Worm (Caenorhabditis elegans): ENCODE results near the gene F26F4.2.

The F26F4.2 gene

DNA sequence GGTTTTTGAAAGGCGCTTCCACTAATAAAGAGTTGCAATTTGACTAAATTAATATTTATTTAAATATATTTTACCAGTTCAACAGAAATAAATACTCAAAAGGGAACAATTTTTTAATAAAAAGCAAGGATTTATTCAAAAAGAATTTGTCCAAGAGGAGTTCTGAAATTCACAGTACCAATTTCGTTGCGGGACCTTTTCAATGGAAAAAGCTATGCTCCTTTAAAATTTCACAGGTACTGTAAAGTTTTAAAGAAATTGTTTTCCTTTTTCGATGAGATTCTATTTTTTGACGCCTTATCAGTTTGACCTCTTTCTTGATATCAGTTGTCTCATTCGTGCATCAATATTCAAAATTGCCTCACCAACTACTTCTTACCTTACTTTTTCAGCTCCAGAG is 10.8 kb upstream of the F26F4.2 start, which contains the start of gene tag-340:
Gene tag-340, plus strand, starts transcription at position 249 of the 400 bp plus-strand sequence.
- no peak for TF ChIP-seq ref-1 (GFP tag; conservative IDR thresholded peaks at IDR 0.05)
- no peak for TF ChIP-seq klf-2 (GFP tag; conservative IDR thresholded peaks at IDR 0.05)
- no peak for TF ChIP-seq T22C8.4 (GFP tag; IDR thresholded peaks at IDR 0.05)
- no peak for TF ChIP-seq cog-1 (tag; optimal IDR thresholded peaks at IDR 0.05)
- no peak for TF ChIP-seq ztf-29 (GFP tag; IDR thresholded peaks at IDR 0.05)
- TF ChIP-seq tab-1 (GFP tag; IDR thresholded peaks at IDR 0.05) = no peak
- no peak for TF ChIP-seq ztf-23 (GFP tag; IDR thresholded peaks at IDR 0.05)
- no peak for TF ChIP-seq flt-1 (GFP tag; IDR thresholded peaks at IDR 0.05)
- TF ChIP-seq med-1 (GFP tag; optimal IDR thresholded peaks at IDR 0.05; ENCODE audit: insufficient read depth) = no peak

DNA sequence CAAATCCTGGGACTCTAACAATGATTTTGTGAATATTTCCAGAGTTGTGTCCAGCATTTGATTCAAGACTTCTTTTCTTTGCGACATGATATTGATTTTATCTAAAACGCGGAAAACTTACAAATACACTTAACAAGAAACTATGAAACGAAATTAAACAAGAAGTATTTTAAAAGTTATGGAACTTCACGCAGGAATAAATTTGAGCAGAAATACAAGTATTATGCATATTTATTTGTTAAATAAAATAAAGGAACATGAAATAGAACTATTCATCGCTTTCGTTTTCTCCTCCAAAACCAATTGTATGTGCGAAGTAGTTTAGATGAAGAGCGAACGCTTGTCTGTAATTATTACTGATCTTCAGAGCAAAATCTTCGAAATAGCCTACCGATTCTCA is 7.3 kb upstream of the F26F4.2 start, which contains the start of gene kbp-2:
Gene kbp-2, minus strand, starts transcription at position 101 of the 400 bp plus-strand sequence.
- TF ChIP-seq med-1 (GFP tag; optimal IDR thresholded peaks at IDR 0.05; ENCODE audit: insufficient read depth) = no peak
- TF ChIP-seq cog-1 (tag; optimal IDR thresholded peaks at IDR 0.05) = no peak
- TF ChIP-seq T22C8.4 (GFP tag; IDR thresholded peaks at IDR 0.05) = no peak
- TF ChIP-seq tab-1 (GFP tag; IDR thresholded peaks at IDR 0.05) = no peak
- TF ChIP-seq ztf-29 (GFP tag; IDR thresholded peaks at IDR 0.05) = no peak
- TF ChIP-seq ztf-23 (GFP tag; IDR thresholded peaks at IDR 0.05) = no peak
- no peak for TF ChIP-seq ref-1 (GFP tag; conservative IDR thresholded peaks at IDR 0.05)
- TF ChIP-seq klf-2 (GFP tag; conservative IDR thresholded peaks at IDR 0.05) = no peak
- TF ChIP-seq flt-1 (GFP tag; IDR thresholded peaks at IDR 0.05) = no peak

DNA sequence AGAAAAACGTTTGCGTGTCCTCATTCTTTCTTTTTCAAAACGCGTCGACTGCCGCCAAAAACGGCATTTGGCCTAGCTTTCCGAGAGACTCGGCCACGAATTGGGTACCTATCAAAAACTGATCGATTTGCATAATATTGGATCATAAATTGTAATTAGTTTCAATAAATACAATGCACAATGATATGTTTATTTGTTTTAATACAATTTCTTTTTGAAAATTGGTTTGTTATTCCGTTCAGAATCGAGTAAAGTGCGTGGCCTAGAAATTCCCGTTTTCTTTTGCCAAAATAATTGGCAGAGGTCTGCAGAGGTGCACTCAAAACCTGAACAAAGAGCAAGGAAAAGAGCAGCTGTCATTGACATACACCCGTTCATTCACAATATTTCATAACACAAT is 5.7 kb upstream of the F26F4.2 start, which contains the start of gene F26F4.8:
Gene F26F4.8, minus strand, starts transcription at position 69 of the 400 bp plus-strand sequence.
- no peak for TF ChIP-seq med-1 (GFP tag; optimal IDR thresholded peaks at IDR 0.05; ENCODE audit: insufficient read depth)
- no peak for TF ChIP-seq ref-1 (GFP tag; conservative IDR thresholded peaks at IDR 0.05)
- TF ChIP-seq cog-1 (tag; optimal IDR thresholded peaks at IDR 0.05) = no peak
- TF ChIP-seq flt-1 (GFP tag; IDR thresholded peaks at IDR 0.05) = no peak
- TF ChIP-seq T22C8.4 (GFP tag; IDR thresholded peaks at IDR 0.05) = no peak
- no peak for TF ChIP-seq klf-2 (GFP tag; conservative IDR thresholded peaks at IDR 0.05)

DNA sequence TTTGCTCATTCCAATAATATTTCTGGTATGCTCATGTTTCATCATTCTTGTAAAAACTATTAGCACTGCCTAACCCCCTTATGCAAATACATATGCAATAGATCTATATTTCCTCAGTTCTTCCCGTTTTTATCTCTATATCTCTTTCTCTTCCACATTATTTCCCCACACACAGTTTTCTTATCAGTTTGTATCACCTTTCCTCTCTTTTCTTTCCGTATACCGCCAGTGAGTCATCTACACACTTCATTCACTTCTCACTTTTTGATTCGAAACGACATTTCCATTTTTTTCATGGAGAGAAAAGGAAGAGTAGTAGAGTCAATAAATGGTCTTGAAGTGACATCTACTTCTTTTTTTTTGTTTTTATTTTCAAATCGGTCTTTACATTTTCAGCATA is 4.7 kb upstream of the F26F4.2 start:
- no peak for TF ChIP-seq ztf-23 (GFP tag; IDR thresholded peaks at IDR 0.05)
- no peak for TF ChIP-seq klf-2 (GFP tag; conservative IDR thresholded peaks at IDR 0.05)
- no peak for TF ChIP-seq cog-1 (tag; optimal IDR thresholded peaks at IDR 0.05)
- TF ChIP-seq med-1 (GFP tag; optimal IDR thresholded peaks at IDR 0.05; ENCODE audit: insufficient read depth) = no peak
- TF ChIP-seq ref-1 (GFP tag; conservative IDR thresholded peaks at IDR 0.05) = no peak
- TF ChIP-seq flt-1 (GFP tag; IDR thresholded peaks at IDR 0.05) = no peak
- no peak for TF ChIP-seq tab-1 (GFP tag; IDR thresholded peaks at IDR 0.05)
- TF ChIP-seq ztf-29 (GFP tag; IDR thresholded peaks at IDR 0.05) = no peak
- TF ChIP-seq T22C8.4 (GFP tag; IDR thresholded peaks at IDR 0.05) = no peak

DNA sequence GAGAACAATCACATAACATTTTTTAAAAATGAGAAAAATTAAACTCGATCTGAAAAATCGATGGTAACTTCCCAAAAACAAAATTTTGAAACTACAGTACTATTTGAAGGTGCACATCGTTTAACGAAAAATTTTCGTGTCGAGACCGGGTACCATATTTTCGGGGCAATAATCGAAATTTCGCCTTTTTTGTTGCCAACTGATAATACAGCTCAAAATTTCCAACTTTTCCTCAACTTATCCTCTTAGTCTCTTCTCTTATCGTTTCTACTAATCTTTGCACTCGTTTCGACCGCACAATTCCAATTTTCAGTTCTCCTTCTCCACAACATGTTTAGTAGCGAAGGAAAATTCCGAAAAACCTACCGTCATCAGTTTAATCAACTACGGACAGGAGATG is 4.2 kb upstream of the F26F4.2 start, which contains the start of gene rom-1:
Gene rom-1, plus strand, starts transcription at position 301 of the 400 bp plus-strand sequence.
- TF ChIP-seq klf-2 (GFP tag; conservative IDR thresholded peaks at IDR 0.05) = no peak
- no peak for TF ChIP-seq ztf-29 (GFP tag; IDR thresholded peaks at IDR 0.05)

DNA sequence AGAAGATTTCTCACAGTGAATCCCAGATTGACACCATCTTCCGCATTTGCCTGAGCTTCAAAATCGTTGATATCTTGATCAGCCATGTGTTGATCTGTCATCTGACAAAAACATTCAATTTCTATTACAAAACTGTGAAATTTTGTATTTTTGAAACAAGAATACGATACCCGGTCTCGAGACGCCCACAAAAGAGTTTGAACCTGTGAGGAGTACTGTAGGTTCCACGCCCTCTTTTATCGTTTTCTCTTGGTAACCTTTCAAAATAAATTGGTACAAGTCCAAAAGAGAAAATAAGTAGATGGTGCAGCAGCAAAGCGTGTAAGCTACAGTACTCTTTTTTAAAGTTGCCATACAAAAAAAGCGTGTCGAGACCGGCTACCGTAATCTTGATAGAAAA is 1.1 kb upstream of the F26F4.2 start, which contains the start of gene F26F4.12:
Gene F26F4.12, minus strand, starts transcription at position 101 of the 400 bp plus-strand sequence.
- TF ChIP-seq tab-1 (GFP tag; IDR thresholded peaks at IDR 0.05) (no peak), ztf-29 (GFP tag; IDR thresholded peaks at IDR 0.05) (no peak), cog-1 (tag; optimal IDR thresholded peaks at IDR 0.05) (no peak), med-1 (GFP tag; optimal IDR thresholded peaks at IDR 0.05; ENCODE audit: insufficient read depth) (no peak), flt-1 (GFP tag; IDR thresholded peaks at IDR 0.05) (no peak), ztf-23 (GFP tag; IDR thresholded peaks at IDR 0.05) (no peak), ref-1 (GFP tag; conservative IDR thresholded peaks at IDR 0.05) (no peak), T22C8.4 (GFP tag; IDR thresholded peaks at IDR 0.05) (no peak), klf-2 (GFP tag; conservative IDR thresholded peaks at IDR 0.05) (no peak)

DNA sequence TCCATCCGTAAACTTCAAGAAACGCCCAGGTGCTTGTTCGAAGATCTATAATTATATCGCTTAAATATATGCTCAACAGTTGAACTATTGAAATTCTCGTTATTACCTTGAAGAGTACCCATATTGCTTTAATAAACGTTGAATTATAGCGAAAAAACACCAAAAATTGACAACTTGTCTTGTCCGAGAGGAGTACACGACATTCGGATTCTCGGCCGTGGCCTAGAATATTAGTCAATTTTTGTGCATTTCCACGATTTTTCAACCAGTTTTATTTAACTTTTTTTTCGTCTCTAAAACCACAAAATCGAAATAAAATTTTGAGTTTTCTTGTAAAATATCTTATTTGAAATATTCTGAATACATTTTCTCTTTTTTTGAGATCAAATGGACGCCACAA is 1.3 kb downstream of the F26F4.2 start, which contains the start of the genes F26F4.9 and cee-1:
Gene F26F4.9, minus strand, starts transcription at position 205 of the 400 bp plus-strand sequence.
Gene cee-1, plus strand, starts transcription at position 383 of the 400 bp plus-strand sequence.
- TF ChIP-seq med-1 (GFP tag; optimal IDR thresholded peaks at IDR 0.05; ENCODE audit: insufficient read depth) (no peak), cog-1 (tag; optimal IDR thresholded peaks at IDR 0.05) (peak; percentile 36)

DNA sequence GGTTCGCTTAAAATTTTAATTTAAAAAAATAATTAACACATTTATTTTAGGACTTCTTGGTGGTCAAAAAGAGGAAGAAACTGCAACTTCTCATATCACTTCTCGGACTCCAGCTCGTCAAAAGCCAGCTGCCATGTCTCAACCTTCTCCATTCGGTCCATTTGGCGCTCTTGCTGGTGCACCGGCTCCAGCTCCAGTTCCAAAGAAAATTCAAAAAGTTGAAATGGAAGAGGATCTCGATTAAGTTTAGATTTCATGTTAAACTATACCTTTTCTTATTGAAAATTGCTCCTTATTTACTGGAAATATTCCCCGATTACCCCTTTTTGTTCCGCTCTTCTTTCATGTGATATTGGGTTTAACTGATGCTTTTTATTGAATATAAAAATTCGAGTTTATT is 2.7 kb downstream of the F26F4.2 start:
- TF ChIP-seq tab-1 (GFP tag; IDR thresholded peaks at IDR 0.05) = no peak
- no peak for TF ChIP-seq ztf-29 (GFP tag; IDR thresholded peaks at IDR 0.05)
- TF ChIP-seq klf-2 (GFP tag; conservative IDR thresholded peaks at IDR 0.05) = no peak
- TF ChIP-seq ztf-23 (GFP tag; IDR thresholded peaks at IDR 0.05) = no peak
- TF ChIP-seq flt-1 (GFP tag; IDR thresholded peaks at IDR 0.05) = no peak
- TF ChIP-seq cog-1 (tag; optimal IDR thresholded peaks at IDR 0.05) = no peak
- TF ChIP-seq med-1 (GFP tag; optimal IDR thresholded peaks at IDR 0.05; ENCODE audit: insufficient read depth) = no peak
- no peak for TF ChIP-seq ref-1 (GFP tag; conservative IDR thresholded peaks at IDR 0.05)
- no peak for TF ChIP-seq T22C8.4 (GFP tag; IDR thresholded peaks at IDR 0.05)

DNA sequence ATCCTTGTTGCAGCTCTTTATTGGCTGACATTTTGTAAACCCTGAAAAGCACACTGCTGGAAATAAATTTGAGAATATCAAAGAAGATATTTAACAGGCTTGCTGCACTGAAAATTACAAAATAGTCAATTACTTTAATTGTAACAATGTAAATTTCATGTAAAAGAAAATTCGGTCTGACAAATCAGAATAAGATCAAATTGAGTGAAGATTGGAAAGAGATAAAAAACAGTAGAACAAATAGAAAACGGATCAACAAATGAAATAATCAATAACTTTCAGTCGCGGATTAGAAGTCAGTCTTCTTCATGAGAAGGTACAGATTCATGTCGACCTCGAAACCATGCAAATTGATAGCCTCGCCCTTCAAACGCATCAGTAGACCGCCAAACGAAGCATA is 6.0 kb downstream of the F26F4.2 start, which contains the start of gene rars-1:
Gene rars-1, minus strand, starts transcription at position 101 of the 400 bp plus-strand sequence.
- TF ChIP-seq T22C8.4 (GFP tag; IDR thresholded peaks at IDR 0.05) (no peak), ztf-23 (GFP tag; IDR thresholded peaks at IDR 0.05) (no peak), flt-1 (GFP tag; IDR thresholded peaks at IDR 0.05) (no peak), cog-1 (tag; optimal IDR thresholded peaks at IDR 0.05) (no peak), ztf-29 (GFP tag; IDR thresholded peaks at IDR 0.05) (no peak), ref-1 (GFP tag; conservative IDR thresholded peaks at IDR 0.05) (no peak), med-1 (GFP tag; optimal IDR thresholded peaks at IDR 0.05; ENCODE audit: insufficient read depth) (no peak), klf-2 (GFP tag; conservative IDR thresholded peaks at IDR 0.05) (no peak), tab-1 (GFP tag; IDR thresholded peaks at IDR 0.05) (no peak)

Data from whole organism, midembryonic.